Worm (Caenorhabditis elegans) whole organism, early embryonic: ENCODE data around the gene gpd-1.

Experiments used
- aly-1 ChIP-seq: sonication (generic microtip); optimal IDR thresholded peaks from 2 replicates; lab custom pipeline; 2016; ENCODE audit warnings: missing genetic modification characterization, missing compliant biosample characterization
- ama-1 ChIP-seq: fragments of 150-350 bp; optimal IDR thresholded peaks from 2 replicates; lab custom pipeline; 2014
- ceh-13 ChIP-seq: fragments of 200-800 bp; sonication (Bioruptor generic); optimal IDR thresholded peaks from 2 replicates; lab custom pipeline; 2018; ENCODE audit warnings: mild to moderate bottlenecking, missing genetic modification characterization, missing compliant biosample characterization
- ets-7 ChIP-seq: sonication (generic microtip); optimal IDR thresholded peaks from 2 replicates; lab custom pipeline; 2016; ENCODE audit warnings: missing genotype, missing genetic modification characterization, missing compliant biosample characterization
- hmbx-1 ChIP-seq: sonication (generic microtip); optimal IDR thresholded peaks from 2 replicates; lab custom pipeline; 2016; ENCODE audit warnings: mild to moderate bottlenecking, missing genetic modification characterization, missing compliant biosample characterization
- hmg-4 ChIP-seq: fragments of 200-800 bp; sonication (Bioruptor generic); optimal IDR thresholded peaks from 2 replicates; lab custom pipeline; 2018; ENCODE audit warnings: mild to moderate bottlenecking, missing genetic modification characterization, missing compliant biosample characterization
- scrt-1 ChIP-seq: fragments of 200-800 bp; sonication (Bioruptor generic); IDR thresholded peaks from 2 replicates; pipeline ENCODE4 v1.3.6; 2022; ENCODE audit warnings: missing genetic modification characterization, missing compliant biosample characterization
- tbx-37 ChIP-seq: fragments of 200-800 bp; sonication (Bioruptor generic); conservative IDR thresholded peaks from 2 replicates; pipeline ENCODE4 v1.3.6; 2022; ENCODE audit warnings: missing genetic modification reagents, missing genetic modification characterization, missing compliant biosample characterization
- tra-4 ChIP-seq: sonication (generic microtip); optimal IDR thresholded peaks from 2 replicates; lab custom pipeline; 2017; ENCODE audit warnings: missing genetic modification characterization, missing compliant biosample characterization

- no peak for TF ChIP-seq ama-1 (lab: Kevin White, UChicago)
- no peak for TF ChIP-seq scrt-1
- no peak for TF ChIP-seq hmg-4 (GFP tag; lab: Kevin White, UChicago)
- TF ChIP-seq ets-7 (tag; lab: Kevin White, UChicago) = no peak
- TF ChIP-seq tra-4 (tag; lab: Kevin White, UChicago) = no peak
- TF ChIP-seq ceh-13 (GFP tag; lab: Kevin White, UChicago) = no peak
- TF ChIP-seq tbx-37 (GFP tag; lab: Robert Waterston, UW) = no peak
- no peak for TF ChIP-seq aly-1 (tag; lab: Kevin White, UChicago)
- TF ChIP-seq hmbx-1 (tag; lab: Kevin White, UChicago) = no peak
Observed at ce11 chrII:10350487-10350886, 43.4 kb upstream of the gpd-1 start, which contains the start of gene C07E3.9.
